Worm (Caenorhabditis elegans): Measurements from ENCODE around the gene F13A2.4.

- TF ChIP-seq elt-3 (tag; optimal IDR thresholded peaks at IDR 0.05) (no peak), lin-39 (tag; optimal IDR thresholded peaks at IDR 0.05) (no peak), ztf-11 (tag; optimal IDR thresholded peaks at IDR 0.05) (no peak), ceh-82 (tag; optimal IDR thresholded peaks at IDR 0.05) (no peak), skn-1 (tag; optimal IDR thresholded peaks at IDR 0.05) (no peak)
Measured at ce11 chrV:4418116-4418515, 18.1 kb upstream of the F13A2.4 start, which contains the start of gene Y47D7A.6.

Measured in whole organism, L1 larva.